Worm (Caenorhabditis elegans) whole organism, L4 larva: Measurements from ENCODE around the gene F54D5.23.

Experiments used
- D1046.2 ChIP-seq: fragments of 200-800 bp; sonication (Bioruptor generic); IDR thresholded peaks from 2 replicates; pipeline ENCODE4 v1.3.6; 2022; ENCODE audit warnings: missing genetic modification characterization, missing compliant biosample characterization
- F26F4.8 ChIP-seq: fragments of 200-800 bp; sonication (Bioruptor generic); conservative IDR thresholded peaks from 2 replicates; pipeline ENCODE4 v1.3.6; 2022; ENCODE audit warnings: missing genetic modification characterization, missing compliant biosample characterization
- F44E2.7 ChIP-seq: fragments of 200-800 bp; sonication (Bioruptor generic); IDR thresholded peaks from 2 replicates; pipeline ENCODE4 v2.1.2; 2022; ENCODE audit warnings: missing genetic modification characterization, missing compliant biosample characterization
- R02D3.7 ChIP-seq: fragments of 150-350 bp; sonication (generic microtip); optimal IDR thresholded peaks from 3 replicates; lab custom pipeline; 2014; ENCODE audit warnings: missing biosample characterization, missing genetic modification characterization
- T20F7.1 ChIP-seq: fragments of 200-800 bp; sonication (Bioruptor generic); optimal IDR thresholded peaks from 2 replicates; lab custom pipeline; 2018; ENCODE audit warnings: mild to moderate bottlenecking, missing genetic modification characterization, missing compliant biosample characterization
- Y105C5A.15 ChIP-seq: fragments of 200-800 bp; sonication (Bioruptor generic); IDR thresholded peaks from 2 replicates; pipeline ENCODE4 v1.3.6; 2022; ENCODE audit warnings: missing genetic modification characterization, missing compliant biosample characterization
- Y48G9A.11 ChIP-seq: fragments of 200-800 bp; sonication (Bioruptor generic); IDR thresholded peaks from 2 replicates; pipeline ENCODE4 v1.3.6; 2022; ENCODE audit warnings: missing genetic modification reagents, missing genetic modification characterization, missing compliant biosample characterization
- Y5F2A.4 ChIP-seq: fragments of 200-800 bp; sonication (Bioruptor generic); optimal IDR thresholded peaks from 2 replicates; lab custom pipeline; 2018; ENCODE audit warnings: mild to moderate bottlenecking, missing genetic modification characterization, missing compliant biosample characterization
- aha-1 ChIP-seq: fragments of 150-350 bp; peaks from one replicate; lab custom pipeline; 2014; ENCODE audit warnings: missing biosample characterization, missing genetic modification characterization
- ama-1 ChIP-seq: fragments of 150-350 bp; optimal IDR thresholded peaks from 2 replicates; lab custom pipeline; 2014; ENCODE audit warnings: inconsistent platforms, mixed read lengths
- arid-1 ChIP-seq: fragments of 200-800 bp; sonication (Bioruptor generic); conservative IDR thresholded peaks from 2 replicates; pipeline ENCODE4 v1.3.6; 2022; ENCODE audit warnings: missing genetic modification reagents, missing genetic modification characterization, missing compliant biosample characterization
- attf-4 ChIP-seq: sonication (generic microtip); optimal IDR thresholded peaks from 3 replicates; lab custom pipeline; 2017; ENCODE audit warnings: missing biosample characterization, missing genetic modification characterization
- ceh-32 ChIP-seq: sonication (generic microtip); optimal IDR thresholded peaks from 2 replicates; lab custom pipeline; 2016; ENCODE audit warnings: mild to moderate bottlenecking, missing genetic modification characterization, missing compliant biosample characterization; ENCODE audit not compliant: poor library complexity
- ceh-44 ChIP-seq: fragments of 200-800 bp; sonication (Bioruptor generic); IDR thresholded peaks from 2 replicates; pipeline ENCODE4 v1.3.6; 2022; ENCODE audit warnings: missing genetic modification reagents, missing genetic modification characterization, missing compliant biosample characterization
- ceh-82 ChIP-seq: sonication (generic microtip); optimal IDR thresholded peaks from 2 replicates; lab custom pipeline; 2017; ENCODE audit warnings: missing biosample characterization, missing genetic modification characterization
- cey-2 ChIP-seq: sonication (generic microtip); optimal IDR thresholded peaks from 3 replicates; lab custom pipeline; 2017; ENCODE audit warnings: missing genetic modification characterization, mild to moderate bottlenecking, missing compliant biosample characterization, antibody characterized with exemption, borderline replicate concordance; ENCODE audit not compliant: insufficient read depth
- daf-12 ChIP-seq: fragments of 150-350 bp; optimal IDR thresholded peaks from 2 replicates; lab custom pipeline; 2014; ENCODE audit warnings: missing biosample characterization, missing genetic modification reagents, missing genetic modification characterization
- dmd-6 ChIP-seq: fragments of 200-800 bp; sonication (Bioruptor generic); IDR thresholded peaks from 2 replicates; pipeline ENCODE4 v1.3.6; 2022; ENCODE audit warnings: missing genetic modification reagents, missing genetic modification characterization, missing compliant biosample characterization
- dmd-9 ChIP-seq: fragments of 200-800 bp; sonication (Bioruptor generic); IDR thresholded peaks from 2 replicates; pipeline ENCODE4 v1.3.6; 2022; ENCODE audit warnings: missing genetic modification reagents, missing genetic modification characterization, missing compliant biosample characterization
- dpl-1 ChIP-seq: fragments of 150-350 bp; optimal IDR thresholded peaks from 2 replicates; lab custom pipeline; 2014; ENCODE audit warnings: missing biosample characterization, missing genetic modification reagents, missing genetic modification characterization
- egl-27 ChIP-seq: sonication (generic microtip); optimal IDR thresholded peaks from 3 replicates; lab custom pipeline; 2017; ENCODE audit warnings: missing biosample characterization, missing genetic modification reagents, missing genetic modification characterization
- fos-1 ChIP-seq: fragments of 150-350 bp; optimal IDR thresholded peaks from 2 replicates; lab custom pipeline; 2014; ENCODE audit warnings: missing biosample characterization, missing genetic modification characterization
- hif-1 ChIP-seq, 2 experiments: sonication (generic microtip); optimal IDR thresholded peaks; 2 replicates each; lab custom pipeline; 2016 to 2017; ENCODE audit warnings: missing compliant biosample characterization in 2 of 2, missing genetic modification characterization in 2 of 2, missing genetic modification reagents in 2 of 2, missing genotype in 2 of 2, mild to moderate bottlenecking in 1 of 2
- hmg-1.1 ChIP-seq: fragments of 200-800 bp; sonication (Bioruptor generic); IDR thresholded peaks from 2 replicates; pipeline ENCODE4 v1.3.6; 2022; ENCODE audit warnings: missing genetic modification reagents, missing genetic modification characterization, missing compliant biosample characterization
- lin-13 ChIP-seq: fragments of 150-350 bp; optimal IDR thresholded peaks from 2 replicates; lab custom pipeline; 2014; ENCODE audit warnings: missing biosample characterization, missing genetic modification reagents, missing genetic modification characterization
- lin-15B ChIP-seq: fragments of 150-350 bp; sonication (generic microtip); optimal IDR thresholded peaks from 3 replicates; lab custom pipeline; 2014; ENCODE audit warnings: missing biosample characterization, missing genetic modification characterization
- lin-38 ChIP-seq: fragments of 200-800 bp; sonication (Bioruptor generic); IDR thresholded peaks from 2 replicates; pipeline ENCODE4 v1.3.6; 2022; ENCODE audit warnings: missing genetic modification reagents, missing genetic modification characterization, missing compliant biosample characterization
- lin-39 ChIP-seq: fragments of 150-350 bp; optimal IDR thresholded peaks from 2 replicates; lab custom pipeline; 2014; ENCODE audit warnings: missing biosample characterization, missing genetic modification reagents, missing genetic modification characterization
- lir-3 ChIP-seq: sonication (generic microtip); optimal IDR thresholded peaks from 2 replicates; lab custom pipeline; 2016; ENCODE audit warnings: mild to moderate bottlenecking, missing genetic modification characterization, missing compliant biosample characterization
- madf-9 ChIP-seq: fragments of 200-800 bp; sonication (Bioruptor generic); conservative IDR thresholded peaks from 2 replicates; pipeline ENCODE4 v1.3.6; 2022; ENCODE audit warnings: missing genetic modification reagents, missing genetic modification characterization, missing compliant biosample characterization
- mdl-1 ChIP-seq, 2 experiments: fragments of 150-350 bp in 1 of 2; sonication (generic microtip) in 1 of 2; optimal IDR thresholded peaks; 2 replicates each; lab custom pipeline; 2014 to 2017; ENCODE audit warnings: missing biosample characterization in 2 of 2, missing genetic modification characterization in 2 of 2
- mep-1 ChIP-seq: fragments of 150-350 bp; sonication (generic microtip); optimal IDR thresholded peaks from 3 replicates; lab custom pipeline; 2014; ENCODE audit warnings: missing biosample characterization, missing genetic modification characterization
- nhr-11 ChIP-seq: fragments of 150-350 bp; optimal IDR thresholded peaks from 2 replicates; lab custom pipeline; 2014; ENCODE audit warnings: missing biosample characterization, missing genetic modification characterization
- nhr-25 ChIP-seq: sonication (generic microtip); optimal IDR thresholded peaks from 2 replicates; lab custom pipeline; 2017; ENCODE audit warnings: missing genetic modification characterization, mild to moderate bottlenecking, missing compliant biosample characterization, antibody characterized with exemption, moderate library complexity, borderline replicate concordance; ENCODE audit not compliant: insufficient read depth
- nhr-28 ChIP-seq: fragments of 150-350 bp; optimal IDR thresholded peaks from 2 replicates; lab custom pipeline; 2014; ENCODE audit warnings: missing biosample characterization, missing genetic modification characterization
- nhr-41 ChIP-seq: fragments of 200-800 bp; sonication (Bioruptor generic); IDR thresholded peaks from 2 replicates; pipeline ENCODE4 v1.3.6; 2022; ENCODE audit warnings: missing genetic modification reagents, missing genetic modification characterization, missing compliant biosample characterization
- nhr-77 ChIP-seq: fragments of 150-350 bp; optimal IDR thresholded peaks from 2 replicates; lab custom pipeline; 2014; ENCODE audit warnings: missing biosample characterization, missing genetic modification characterization
- rbr-2 ChIP-seq: sonication (generic microtip); optimal IDR thresholded peaks from 2 replicates; lab custom pipeline; 2016; ENCODE audit warnings: missing genotype, missing genetic modification characterization, missing compliant biosample characterization
- saeg-2 ChIP-seq: fragments of 200-800 bp; sonication (Bioruptor generic); IDR thresholded peaks from 2 replicates; pipeline ENCODE4 v1.3.6; 2022; ENCODE audit warnings: missing genetic modification reagents, missing genetic modification characterization, missing compliant biosample characterization
- sdz-12 ChIP-seq: fragments of 200-800 bp; sonication (Bioruptor generic); optimal IDR thresholded peaks from 2 replicates; lab custom pipeline; 2018; ENCODE audit warnings: mild to moderate bottlenecking, missing genetic modification characterization, missing compliant biosample characterization
- set-16 ChIP-seq: fragments of 200-800 bp; sonication (Bioruptor generic); IDR thresholded peaks from 2 replicates; pipeline ENCODE4 v1.3.6; 2022; ENCODE audit warnings: missing genetic modification reagents, missing genetic modification characterization, missing compliant biosample characterization
- skn-1 ChIP-seq: fragments of 150-350 bp; optimal IDR thresholded peaks from 2 replicates; lab custom pipeline; 2014; ENCODE audit warnings: missing biosample characterization, missing genetic modification characterization
- spr-1 ChIP-seq: sonication (generic microtip); optimal IDR thresholded peaks from 2 replicates; lab custom pipeline; 2016; ENCODE audit warnings: mild to moderate bottlenecking, missing genetic modification characterization, missing compliant biosample characterization
- spr-3 ChIP-seq: fragments of 200-800 bp; sonication (Bioruptor generic); optimal IDR thresholded peaks from 2 replicates; lab custom pipeline; 2018; ENCODE audit warnings: mild to moderate bottlenecking, missing genetic modification characterization, missing compliant biosample characterization
- tra-1 ChIP-seq: fragments of 200-800 bp; sonication (Bioruptor generic); IDR thresholded peaks from 2 replicates; pipeline ENCODE4 v1.3.6; 2022; ENCODE audit warnings: missing genetic modification reagents, missing genetic modification characterization, missing compliant biosample characterization
- unc-39 ChIP-seq: sonication (generic microtip); optimal IDR thresholded peaks from 2 replicates; lab custom pipeline; 2017; ENCODE audit warnings: missing biosample characterization, missing genetic modification characterization
- zag-1 ChIP-seq: fragments of 150-350 bp; optimal IDR thresholded peaks from 2 replicates; lab custom pipeline; 2014; ENCODE audit warnings: missing biosample characterization, missing genetic modification characterization
- zip-11 ChIP-seq: fragments of 200-800 bp; sonication (Bioruptor generic); IDR thresholded peaks from 2 replicates; pipeline ENCODE4 v1.3.6; 2022; ENCODE audit warnings: missing genetic modification characterization, missing compliant biosample characterization

F54D5.23 gene

DNA sequence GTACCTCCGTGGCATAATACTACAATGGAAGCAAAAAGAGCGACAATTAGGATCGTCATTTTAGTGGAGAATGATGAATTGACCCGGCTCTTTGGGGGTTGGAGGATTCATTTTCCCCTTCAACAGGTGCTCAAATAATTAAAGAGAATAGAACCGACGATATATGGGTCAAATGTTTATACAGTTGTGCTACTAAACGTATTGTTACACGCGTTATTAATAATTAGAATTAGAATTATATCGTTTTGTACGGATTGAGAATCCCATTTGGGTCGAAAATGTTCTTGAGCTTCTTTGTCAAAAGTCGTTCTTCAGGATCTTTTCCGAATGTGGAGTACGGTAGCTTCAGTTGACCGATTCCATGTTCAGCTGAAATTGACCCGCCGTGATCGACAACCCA lies 30.3 kb downstream of the F54D5.23 start, which contains the start of gene Y62F5A.9 (continued):
- TF ChIP-seq rbr-2 (no peak), cey-2 (tag; lab: Kevin White, UChicago) (no peak), unc-39 (tag; lab: Kevin White, UChicago) (no peak), zip-11 (GFP tag; lab: Robert Waterston, UW) (no peak), set-16 (no peak), egl-27 (tag; lab: Kevin White, UChicago) (no peak), ceh-82 (no peak)
- TF ChIP-seq, all 104 proteins: peak for 3

DNA sequence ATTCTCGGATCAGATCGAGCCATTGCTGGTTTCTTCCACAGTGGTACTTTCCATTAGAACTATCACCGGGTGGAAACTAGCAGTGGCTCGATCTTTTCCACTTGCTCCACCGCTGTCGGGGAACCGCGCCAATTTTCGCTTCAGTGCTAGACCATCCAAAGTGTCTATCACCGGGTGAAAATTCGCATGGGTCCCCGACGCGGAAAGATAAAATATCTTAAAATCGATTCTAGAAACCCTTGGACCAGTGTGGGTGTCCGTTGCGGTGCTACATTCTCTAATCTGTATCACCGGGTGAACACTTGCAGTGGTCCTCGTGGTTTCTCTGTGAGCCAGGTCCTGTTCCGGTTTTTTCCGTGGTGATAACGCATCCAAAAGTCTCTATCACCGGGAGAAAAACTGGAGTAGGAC lies 31.5 kb downstream of the F54D5.23 start:
- no peak for TF ChIP-seq dmd-9 (GFP tag; lab: Robert Waterston, UW)
- no peak for TF ChIP-seq sdz-12
- no peak for TF ChIP-seq dmd-6 (GFP tag; lab: Robert Waterston, UW)
- no peak for TF ChIP-seq nhr-25
- no peak for TF ChIP-seq F26F4.8
- TF ChIP-seq ceh-32 (tag; lab: Kevin White, UChicago): no peak
- no peak for TF ChIP-seq zip-11 (GFP tag; lab: Robert Waterston, UW)
- TF ChIP-seq lin-39 (tag; lab: Kevin White, UChicago): no peak

DNA sequence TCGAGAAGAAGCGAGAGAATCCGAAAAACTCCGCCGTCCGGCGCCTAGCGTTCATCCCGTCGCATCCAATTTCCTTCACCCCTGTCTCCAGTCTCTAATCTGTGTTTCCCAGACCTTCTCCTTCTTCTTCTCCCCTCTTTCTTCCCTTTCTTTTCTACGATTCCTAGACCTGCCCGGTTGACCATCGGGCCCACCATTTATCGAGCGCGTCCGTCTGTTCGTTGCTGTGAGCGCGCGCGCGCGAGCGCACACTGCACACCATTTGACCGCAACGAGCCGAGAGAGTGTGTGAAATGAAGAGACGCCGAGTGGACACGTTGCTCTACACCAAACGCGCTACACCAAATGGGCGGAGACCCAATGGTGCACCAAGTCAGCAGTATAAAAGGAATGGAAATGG lies 32.0 kb downstream of the F54D5.23 start:
- no peak for TF ChIP-seq aha-1 (tag; lab: Kevin White, UChicago)
- TF ChIP-seq lin-38 (GFP tag; lab: Robert Waterston, UW): peak; percentile 73
- TF ChIP-seq skn-1 (tag; lab: Kevin White, UChicago): no peak
- TF ChIP-seq madf-9: no peak
- no peak for TF ChIP-seq nhr-28 (tag; lab: Kevin White, UChicago)
- no peak for TF ChIP-seq cey-2 (tag; lab: Kevin White, UChicago)
- TF ChIP-seq F44E2.7 (GFP tag; lab: Robert Waterston, UW): no peak
- no peak for TF ChIP-seq sdz-12
- TF ChIP-seq saeg-2 (GFP tag; lab: Robert Waterston, UW): no peak
- TF ChIP-seq lin-39 (tag; lab: Kevin White, UChicago): no peak
- no peak for TF ChIP-seq T20F7.1
- TF ChIP-seq nhr-77: no peak
- no peak for TF ChIP-seq dpl-1 (GFP tag; lab: Kevin White, UChicago)
- TF ChIP-seq lin-15B: no peak
- TF ChIP-seq Y5F2A.4: no peak
- no peak for TF ChIP-seq hmg-1.1 (GFP tag; lab: Robert Waterston, UW)
- TF ChIP-seq R02D3.7 (tag; lab: Kevin White, UChicago): no peak
- TF ChIP-seq hif-1 (tag; optimal IDR thresholded peaks at IDR 0.05; lab: Kevin White, UChicago): no peak
- TF ChIP-seq dmd-9 (GFP tag; lab: Robert Waterston, UW): no peak
- no peak for TF ChIP-seq mep-1 (tag; lab: Kevin White, UChicago)
- no peak for TF ChIP-seq zag-1 (tag; lab: Kevin White, UChicago)
- no peak for TF ChIP-seq daf-12 (tag; lab: Kevin White, UChicago)
- peak; percentile 9 for TF ChIP-seq spr-3 (GFP tag; lab: Kevin White, UChicago)
- TF ChIP-seq tra-1: no peak
- no peak for TF ChIP-seq nhr-41
- no peak for TF ChIP-seq ama-1
- TF ChIP-seq lin-13: no peak
- no peak for TF ChIP-seq Y105C5A.15 (GFP tag; lab: Robert Waterston, UW)
- TF ChIP-seq rbr-2: no peak
- TF ChIP-seq Y48G9A.11: peak; percentile 64; the same call in 1 of the 2 replicates
- TF ChIP-seq arid-1: no peak
- TF ChIP-seq ceh-44 (GFP tag; lab: Robert Waterston, UW): no peak
- no peak for TF ChIP-seq spr-1 (tag; lab: Kevin White, UChicago)
- no peak for TF ChIP-seq ceh-82
- 0 out of 2 replicates have a peak, but pooled peaks have one; percentile 8 for TF ChIP-seq D1046.2
- TF ChIP-seq attf-4 (tag; lab: Kevin White, UChicago): no peak
- TF ChIP-seq nhr-11 (tag; lab: Kevin White, UChicago): no peak
- TF ChIP-seq mdl-1 (tag; optimal IDR thresholded peaks at IDR 0.05; lab: Kevin White, UChicago): peak in 1 of 2 experiments; percentile 3
- TF ChIP-seq lir-3 (tag; lab: Kevin White, UChicago): no peak
- no peak for TF ChIP-seq fos-1
